Worm (Caenorhabditis elegans) whole organism, L2 larva: ENCODE data around the gene C06H5.11.

Experiments used
- aly-2 ChIP-seq: fragments of 150-350 bp; optimal IDR thresholded peaks from 2 replicates; lab custom pipeline; 2014; ENCODE audit warnings: missing biosample characterization, missing genetic modification characterization
- dmd-4 ChIP-seq: sonication (generic microtip); optimal IDR thresholded peaks from 2 replicates; lab custom pipeline; 2017; ENCODE audit warnings: missing biosample characterization, missing genetic modification characterization
- egl-27 ChIP-seq: sonication (generic microtip); optimal IDR thresholded peaks from 3 replicates; lab custom pipeline; 2017; ENCODE audit warnings: missing biosample characterization, missing genetic modification reagents, missing genetic modification characterization
- elt-3 ChIP-seq: sonication (generic microtip); optimal IDR thresholded peaks from 2 replicates; lab custom pipeline; 2017; ENCODE audit warnings: missing biosample characterization, missing genetic modification characterization
- lin-13 ChIP-seq: fragments of 150-350 bp; optimal IDR thresholded peaks from 2 replicates; lab custom pipeline; 2014; ENCODE audit warnings: missing biosample characterization, missing genetic modification reagents, missing genetic modification characterization
- lsy-2 ChIP-seq, 2 experiments: fragments of 150-350 bp in 1 of 2; sonication (generic microtip) in 1 of 2; optimal IDR thresholded peaks; 2 replicates each; lab custom pipeline; 2014 to 2017; ENCODE audit warnings: missing biosample characterization in 2 of 2, missing genetic modification characterization in 2 of 2
- mab-5 ChIP-seq: fragments of 150-350 bp; optimal IDR thresholded peaks from 2 replicates; lab custom pipeline; 2014; ENCODE audit warnings: missing biosample characterization, missing genetic modification characterization
- mdl-1 ChIP-seq, 2 experiments: fragments of 150-350 bp in 1 of 2; sonication (generic microtip) in 1 of 2; optimal IDR thresholded peaks; 2 replicates each; lab custom pipeline; 2017; ENCODE audit warnings: missing biosample characterization in 2 of 2, missing genetic modification characterization in 2 of 2
- nhr-11 ChIP-seq: fragments of 150-350 bp; optimal IDR thresholded peaks from 2 replicates; lab custom pipeline; 2014; ENCODE audit warnings: missing biosample characterization, missing genetic modification characterization
- nhr-21 ChIP-seq: fragments of 150-350 bp; optimal IDR thresholded peaks from 2 replicates; lab custom pipeline; 2014; ENCODE audit warnings: missing biosample characterization, missing genetic modification characterization
- nhr-23 ChIP-seq: fragments of 150-350 bp; optimal IDR thresholded peaks from 2 replicates; lab custom pipeline; 2014; ENCODE audit warnings: missing biosample characterization, missing genetic modification reagents, missing genetic modification characterization
- unc-39 ChIP-seq: fragments of 150-350 bp; optimal IDR thresholded peaks from 2 replicates; lab custom pipeline; 2014; ENCODE audit warnings: missing biosample characterization, missing genetic modification characterization
- ztf-4 ChIP-seq: fragments of 150-350 bp; optimal IDR thresholded peaks from 2 replicates; lab custom pipeline; 2014; ENCODE audit warnings: missing biosample characterization, missing genetic modification characterization

DNA sequence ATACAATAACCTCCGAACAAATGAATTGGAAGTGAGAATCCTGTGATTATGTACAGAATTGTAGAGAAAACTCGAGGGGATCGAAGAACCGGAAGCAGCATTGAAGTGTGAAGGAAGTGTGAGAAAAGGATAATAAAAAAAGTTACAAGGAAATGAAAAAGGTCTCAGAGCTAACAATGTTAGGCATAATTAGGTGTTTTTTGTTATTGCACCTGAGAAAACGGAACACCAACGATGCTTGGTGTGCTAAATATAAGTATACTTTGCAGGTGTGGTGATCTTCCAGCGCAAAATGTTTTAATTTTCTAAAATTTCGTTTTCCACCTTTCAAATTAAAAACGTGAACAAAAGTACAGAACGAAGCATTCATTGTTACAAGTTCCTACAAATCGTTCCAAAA is 49.8 kb downstream of the C06H5.11 start, which contains the start of gene srh-286:
- TF ChIP-seq nhr-21 (tag; lab: Kevin White, UChicago) (no peak), ztf-4 (tag; lab: Kevin White, UChicago) (no peak), nhr-11 (tag; lab: Kevin White, UChicago) (no peak), aly-2 (tag; lab: Kevin White, UChicago) (no peak), unc-39 (tag; lab: Kevin White, UChicago) (no peak), mdl-1 (tag; optimal IDR thresholded peaks at IDR 0.05; lab: Kevin White, UChicago) (no peak), nhr-23 (tag; lab: Kevin White, UChicago) (no peak), egl-27 (tag; lab: Kevin White, UChicago) (no peak), dmd-4 (no peak), lsy-2 (tag; optimal IDR thresholded peaks at IDR 0.05; lab: Kevin White, UChicago) (no peak), mab-5 (tag; lab: Kevin White, UChicago) (no peak), lin-13 (no peak), elt-3 (tag; lab: Kevin White, UChicago) (no peak)
